Fruit fly (Drosophila melanogaster) whole organism, wandering third instar larva: ENCODE data around the gene CG17267.

Experiments
- CrebA ChIP-seq: fragments of 200-800 bp; sonication (Bioruptor generic); optimal IDR thresholded peaks from 2 replicates; lab custom pipeline; 2016; ENCODE audit warnings: missing biosample characterization, mild to moderate bottlenecking, missing genetic modification characterization, borderline replicate concordance
- Dfd ChIP-seq: fragments of >200 bp; optimal IDR thresholded peaks from 2 replicates; lab custom pipeline; 2017; ENCODE audit warnings: missing biosample characterization, missing genetic modification characterization
- Dif ChIP-seq: fragments of 200-275, 200-300 bp; sonication (Bioruptor generic); optimal IDR thresholded peaks from 2 replicates; lab custom pipeline; 2018; ENCODE audit warnings: missing biosample characterization, missing genetic modification characterization; ENCODE audit not compliant: partially characterized antibody
- Hnf4 ChIP-seq: fragments of 200-800 bp; sonication (Bioruptor generic); optimal IDR thresholded peaks from 2 replicates; lab custom pipeline; 2016; ENCODE audit warnings: missing biosample characterization, mild to moderate bottlenecking, missing genetic modification characterization
- Hr83 ChIP-seq: fragments of 200-300 bp; sonication (Bioruptor generic); optimal IDR thresholded peaks from 2 replicates; lab custom pipeline; 2016; ENCODE audit warnings: missing biosample characterization, mild to moderate bottlenecking, missing genetic modification characterization, moderate library complexity; ENCODE audit not compliant: poor library complexity, severe bottlenecking
- OdsH ChIP-seq: fragments of 200-800 bp; sonication (Bioruptor generic); optimal IDR thresholded peaks from 2 replicates; lab custom pipeline; 2016; ENCODE audit warnings: missing biosample characterization, mild to moderate bottlenecking, missing genetic modification characterization
- br ChIP-seq: fragments of 200-800 bp; sonication (Bioruptor generic); optimal IDR thresholded peaks from 2 replicates; lab custom pipeline; 2016; ENCODE audit warnings: missing biosample characterization, missing genetic modification characterization
- ey ChIP-seq: fragments of 200-800 bp; sonication (Bioruptor generic); optimal IDR thresholded peaks from 2 replicates; lab custom pipeline; 2016; ENCODE audit warnings: missing biosample characterization, missing genetic modification characterization
- h ChIP-seq: fragments of 200-800 bp; sonication (Bioruptor generic); optimal IDR thresholded peaks from 3 replicates; lab custom pipeline; 2016; ENCODE audit warnings: missing biosample characterization, mild to moderate bottlenecking, missing genetic modification characterization
- jim ChIP-seq: fragments of 175-275, 200-325 bp; sonication (Bioruptor generic); optimal IDR thresholded peaks from 2 replicates; lab custom pipeline; 2016; ENCODE audit warnings: missing biosample characterization, mild to moderate bottlenecking, missing genetic modification characterization
- lola ChIP-seq: fragments of >200 bp; optimal IDR thresholded peaks from 2 replicates; lab custom pipeline; 2017; ENCODE audit warnings: missing biosample characterization, missing genetic modification characterization
- pan ChIP-seq: fragments of >200 bp; optimal IDR thresholded peaks from 2 replicates; lab custom pipeline; 2017
- usp ChIP-seq: fragments of >200 bp; optimal IDR thresholded peaks from 2 replicates; lab custom pipeline; 2017; ENCODE audit warnings: missing biosample characterization, missing genetic modification characterization

DNA sequence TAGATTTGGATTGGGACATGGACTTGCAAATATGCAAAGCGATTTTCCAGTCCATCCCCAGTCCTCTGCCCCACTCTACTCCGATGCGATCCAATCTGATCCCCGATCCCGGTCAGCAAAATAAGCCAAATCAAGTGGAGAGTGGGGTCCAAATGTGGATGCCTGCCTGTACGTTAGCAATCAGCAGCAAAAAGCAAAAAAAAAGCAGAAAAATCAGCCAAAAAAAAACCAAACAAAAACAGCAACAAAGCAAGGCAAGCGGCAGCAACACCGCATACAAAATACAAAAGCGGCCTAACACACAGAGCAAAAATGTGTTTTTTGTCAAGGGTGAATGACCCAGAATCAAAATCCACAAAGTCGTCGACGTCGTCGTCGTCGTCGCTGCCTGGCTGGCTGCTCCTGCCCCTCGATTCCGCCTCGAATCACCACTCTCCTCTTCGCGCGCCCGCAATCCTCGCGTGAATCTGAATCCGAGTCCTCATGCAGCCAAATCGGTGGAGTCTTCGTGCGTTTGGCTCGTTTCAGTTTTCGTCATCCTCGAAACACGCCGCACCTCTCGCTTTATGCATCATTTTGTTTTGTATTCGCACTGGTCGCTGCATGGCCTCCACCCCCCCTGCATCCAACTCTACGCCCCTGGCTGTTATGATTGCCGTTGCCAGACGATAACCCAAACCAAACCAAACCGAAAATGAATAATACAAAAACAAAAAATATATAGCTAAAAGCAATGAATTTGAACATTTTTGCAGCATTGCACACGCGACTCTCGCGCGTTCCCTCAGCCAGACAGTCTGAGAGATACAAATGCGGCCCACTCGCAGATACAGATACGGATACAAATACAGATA lies 26.6 kb upstream of the CG17267 start:
- no peak for TF ChIP-seq usp
- peak; percentile 91 for TF ChIP-seq jim (GFP tag; lab: Kevin White, UChicago)
- TF ChIP-seq h (GFP tag; lab: Kevin White, UChicago): peak; percentile 97
- TF ChIP-seq ey: peak; percentile 90
- TF ChIP-seq OdsH (GFP tag; lab: Kevin White, UChicago): peak; percentile 87
- TF ChIP-seq CrebA (GFP tag; lab: Kevin White, UChicago): peak; percentile 74
- peak; percentile 85 for TF ChIP-seq Hnf4 (GFP tag; lab: Kevin White, UChicago)
- TF ChIP-seq Hr83: peak; percentile 88
- TF ChIP-seq br: peak; percentile 89
- TF ChIP-seq Dif: peak; percentile 57
- TF ChIP-seq lola (GFP tag; lab: Kevin White, UChicago): no peak
- TF ChIP-seq Dfd (GFP tag; lab: Kevin White, UChicago): no peak
- TF ChIP-seq pan: no peak
